Worm (Caenorhabditis elegans): ENCODE results near the gene C47E8.3.

The C47E8.3 gene

DNA sequence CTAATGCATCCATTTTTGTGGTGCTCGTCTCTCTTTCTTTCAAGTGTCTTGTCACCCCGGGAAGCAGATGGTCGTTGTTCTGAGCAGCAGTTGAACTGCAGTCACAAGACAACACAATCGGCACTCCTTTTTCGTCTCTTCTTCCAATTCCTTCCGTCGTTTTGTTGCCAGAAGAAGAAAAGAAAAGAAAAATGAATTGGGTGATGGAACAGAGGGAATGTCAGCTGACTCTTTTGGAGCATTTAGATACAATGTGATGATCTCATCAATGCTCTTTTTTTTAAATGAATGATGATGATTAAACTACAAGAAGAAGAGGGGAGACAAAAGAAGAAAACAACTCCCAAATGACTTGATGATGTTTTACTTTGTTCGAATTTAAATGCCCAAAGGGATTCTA, 30.2 kb upstream of the C47E8.3 start:
- TF ChIP-seq ceh-18 (tag; optimal IDR thresholded peaks at IDR 0.05) (no peak), hlh-30 (tag; optimal IDR thresholded peaks at IDR 0.05; ENCODE audit: insufficient read depth) (peak; percentile 72), pax-1 (tag; optimal IDR thresholded peaks at IDR 0.05) (no peak)

DNA sequence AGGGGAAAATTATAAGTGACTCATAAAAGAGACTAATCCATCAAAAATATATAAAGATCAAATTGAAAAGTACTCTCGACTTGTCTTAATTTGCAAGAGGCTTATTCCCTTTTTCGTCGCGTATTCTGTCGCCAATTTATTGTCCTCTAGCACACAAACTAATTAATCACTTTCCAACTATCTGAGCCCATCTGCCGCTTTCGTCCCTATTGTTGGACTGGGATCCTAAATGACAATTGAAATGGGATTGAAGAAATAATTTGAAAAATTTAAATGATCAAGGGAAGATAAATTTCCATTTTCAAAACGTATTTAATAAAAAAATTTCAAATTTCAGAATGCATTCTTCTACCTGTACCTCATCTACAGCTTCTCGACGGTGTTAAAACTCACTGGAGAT, 29.5 kb upstream of the C47E8.3 start:
- TF ChIP-seq unc-55 (GFP tag; optimal IDR thresholded peaks at IDR 0.05) (no peak), unc-42 (tag; optimal IDR thresholded peaks at IDR 0.05) (peak; percentile 45)

DNA sequence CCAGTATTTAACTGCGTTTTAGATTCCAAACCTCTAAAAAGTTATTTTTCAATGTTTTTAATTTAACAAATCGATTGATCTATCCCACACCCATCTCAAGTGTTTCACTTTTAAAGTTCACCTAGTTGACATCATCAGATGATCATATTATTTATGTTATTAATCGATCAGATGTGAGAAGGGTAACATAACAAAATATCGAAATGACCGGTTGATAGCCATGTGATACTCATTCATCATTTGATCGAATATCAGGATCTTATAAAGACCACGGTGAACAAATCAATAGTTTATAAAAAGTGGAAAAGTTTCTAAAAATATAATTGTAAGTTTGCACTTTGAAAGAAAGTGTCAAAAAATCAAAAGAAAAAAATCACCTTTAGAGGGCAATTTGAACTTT, 24.4 kb upstream of the C47E8.3 start:
- TF ChIP-seq che-1 (tag; optimal IDR thresholded peaks at IDR 0.05) (no peak), ceh-9 (tag; optimal IDR thresholded peaks at IDR 0.05) (no peak), nhr-11 (tag; optimal IDR thresholded peaks at IDR 0.05) (no peak), lim-6 (tag; optimal IDR thresholded peaks at IDR 0.05) (no peak), C08G9.2 (tag; optimal IDR thresholded peaks at IDR 0.05) (no peak), sox-2 (GFP tag; IDR thresholded peaks at IDR 0.05) (no peak), C38D4.7 (GFP tag; optimal IDR thresholded peaks at IDR 0.05) (no peak)

ce11 chrV:14656970-14657369, 23.1 kb upstream of the C47E8.3 start:
- TF ChIP-seq hlh-13 (GFP tag; optimal IDR thresholded peaks at IDR 0.05) = no peak
- TF ChIP-seq elt-4 (tag; optimal IDR thresholded peaks at IDR 0.05) = no peak
- TF ChIP-seq hlh-8 (tag; optimal IDR thresholded peaks at IDR 0.05) = no peak
- TF ChIP-seq ceh-22 (tag; optimal IDR thresholded peaks at IDR 0.05) = no peak
- TF ChIP-seq fax-1 (tag; optimal IDR thresholded peaks at IDR 0.05) = no peak
- no peak for TF ChIP-seq hlh-30 (tag; optimal IDR thresholded peaks at IDR 0.05; ENCODE audit: insufficient read depth)
- no peak for TF ChIP-seq odd-2 (tag; optimal IDR thresholded peaks at IDR 0.05)

- TF ChIP-seq hlh-30 (tag; optimal IDR thresholded peaks at IDR 0.05; ENCODE audit: insufficient read depth) (no peak), hlh-15 (tag; optimal IDR thresholded peaks at IDR 0.05) (no peak), elt-4 (tag; optimal IDR thresholded peaks at IDR 0.05) (no peak), lin-11 (tag; optimal IDR thresholded peaks at IDR 0.05) (no peak), fkh-10 (GFP tag; optimal IDR thresholded peaks at IDR 0.05) (no peak), C38D4.7 (GFP tag; optimal IDR thresholded peaks at IDR 0.05) (no peak), ceh-48 (tag; optimal IDR thresholded peaks at IDR 0.05) (no peak), F13H6.1 (tag; optimal IDR thresholded peaks at IDR 0.05) (no peak), ama-1 (optimal IDR thresholded peaks at IDR 0.05) (no peak), pqm-1 (tag; optimal IDR thresholded peaks at IDR 0.05) (no peak)
Measured at ce11 chrV:14658131-14658530, 22.0 kb upstream of the C47E8.3 start, which contains the start of gene slc-25A29. Gene slc-25A29 (minus strand): TSS chrV:14658175.

DNA sequence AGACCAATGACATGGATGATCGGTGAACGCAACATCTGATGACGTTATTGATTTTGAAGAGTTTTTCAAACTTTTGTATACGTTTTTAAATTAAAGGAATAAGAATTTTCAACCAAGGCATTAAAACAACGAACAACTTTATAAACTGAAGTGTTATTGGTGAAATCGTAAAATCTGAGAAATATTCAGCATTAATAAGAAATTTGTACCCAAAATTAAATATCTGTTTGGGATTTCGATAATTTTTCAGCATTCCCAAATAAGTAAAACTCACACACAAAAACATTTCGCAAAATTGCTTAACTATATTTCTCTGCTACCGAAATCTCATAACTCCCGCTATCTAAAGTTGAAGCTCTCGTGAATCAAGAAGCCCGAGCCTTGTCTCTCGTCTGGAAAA, 20.5 kb upstream of the C47E8.3 start:
- TF ChIP-seq tbx-2 (tag; optimal IDR thresholded peaks at IDR 0.05) = no peak
- no peak for TF ChIP-seq dmd-4 (tag; optimal IDR thresholded peaks at IDR 0.05; ENCODE audit: borderline replicate concordance)
- TF ChIP-seq che-1 (tag; optimal IDR thresholded peaks at IDR 0.05) = no peak
- no peak for TF ChIP-seq lim-6 (tag; optimal IDR thresholded peaks at IDR 0.05)

ce11 chrV:14660608-14661355, 19.3 kb upstream of the C47E8.3 start, which contains the start of gene srh-17:
Gene srh-17 (plus strand): TSS chrV:14661305.
- TF ChIP-seq hlh-13 (GFP tag; optimal IDR thresholded peaks at IDR 0.05) (no peak), unc-86 (tag; optimal IDR thresholded peaks at IDR 0.05) (no peak), ceh-9 (tag; optimal IDR thresholded peaks at IDR 0.05) (no peak), pha-4 (tag; optimal IDR thresholded peaks at IDR 0.05) (no peak), ceh-22 (tag; optimal IDR thresholded peaks at IDR 0.05) (no peak), ref-2 (tag; optimal IDR thresholded peaks at IDR 0.05) (no peak), mec-3 (tag; optimal IDR thresholded peaks at IDR 0.05; ENCODE audit: borderline replicate concordance) (no peak), lin-11 (tag; optimal IDR thresholded peaks at IDR 0.05) (no peak), nfya-1 (tag; optimal IDR thresholded peaks at IDR 0.05) (no peak), gmeb-2 (tag; optimal IDR thresholded peaks at IDR 0.05) (no peak), C08G9.2 (tag; optimal IDR thresholded peaks at IDR 0.05) (no peak), zip-5 (tag; optimal IDR thresholded peaks at IDR 0.05) (no peak), ceh-2 (tag; optimal IDR thresholded peaks at IDR 0.05) (no peak)
